Worm (Caenorhabditis elegans): ENCODE data around the gene pxn-2.

The pxn-2 gene

DNA sequence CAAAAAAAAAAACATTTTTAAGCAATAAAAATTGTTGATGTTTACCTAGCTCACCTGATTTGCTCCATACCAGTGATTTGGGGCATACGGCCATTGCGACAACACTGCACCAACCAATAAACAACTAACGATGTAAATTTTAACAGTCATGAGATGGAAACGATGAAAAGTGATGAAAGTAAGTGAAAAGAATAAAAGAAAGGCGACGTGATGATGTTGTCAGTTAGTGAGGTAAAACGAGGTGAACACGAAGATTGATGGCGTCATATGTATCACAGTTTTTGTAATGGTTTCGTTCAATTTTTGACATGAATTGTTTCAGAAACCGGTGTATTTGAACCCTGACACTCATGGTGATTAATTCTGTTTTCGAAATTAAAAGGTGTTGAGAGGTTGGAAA lies 27.9 kb downstream of the pxn-2 start, which contains the start of gene K09C8.7 (continued):
- no peak for TF ChIP-seq Y75B8A.6 (GFP tag; IDR thresholded peaks at IDR 0.05)
- TF ChIP-seq lin-29 (GFP tag; IDR thresholded peaks at IDR 0.05): no peak
- no peak for TF ChIP-seq spr-1 (tag; optimal IDR thresholded peaks at IDR 0.05)
- no peak for TF ChIP-seq jun-1 (tag; optimal IDR thresholded peaks at IDR 0.05)

DNA sequence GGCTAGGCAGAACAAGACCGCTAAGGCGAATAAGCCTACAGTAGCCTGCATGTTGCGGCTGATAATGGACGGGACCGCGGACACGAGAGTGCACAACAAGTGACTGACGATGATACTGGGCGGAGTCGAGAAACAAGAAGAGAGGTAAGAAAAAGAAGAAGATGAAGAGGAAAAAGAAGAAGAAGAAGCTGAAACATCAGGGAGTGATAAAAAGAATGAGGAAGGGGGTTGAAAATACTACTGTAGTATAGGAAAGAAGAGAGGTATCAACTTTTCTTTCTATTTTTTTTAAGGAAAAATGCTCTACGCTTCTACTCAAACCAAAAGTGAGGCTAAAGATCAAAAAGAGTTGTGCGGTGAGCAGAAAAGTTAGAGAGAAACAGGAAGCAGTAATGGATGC lies 30.2 kb downstream of the pxn-2 start, which contains the start of gene T21B6.3:
TSS of gene T21B6.3 (minus strand) at position 101 of the 400 bp plus-strand sequence.
- no peak for TF ChIP-seq F26F4.8 (GFP tag; conservative IDR thresholded peaks at IDR 0.05)
- no peak for TF ChIP-seq hif-1 (tag; optimal IDR thresholded peaks at IDR 0.05)
- no peak for TF ChIP-seq ZK337.2 (GFP tag; IDR thresholded peaks at IDR 0.05)
- no peak for TF ChIP-seq unc-39 (tag; optimal IDR thresholded peaks at IDR 0.05)
- TF ChIP-seq lin-39 (tag; optimal IDR thresholded peaks at IDR 0.05): no peak
- no peak for TF ChIP-seq T20F7.1 (GFP tag; optimal IDR thresholded peaks at IDR 0.05)
- TF ChIP-seq lin-38 (GFP tag; IDR thresholded peaks at IDR 0.05): no peak
- no peak for TF ChIP-seq ctbp-1 (GFP tag; IDR thresholded peaks at IDR 0.05)

DNA sequence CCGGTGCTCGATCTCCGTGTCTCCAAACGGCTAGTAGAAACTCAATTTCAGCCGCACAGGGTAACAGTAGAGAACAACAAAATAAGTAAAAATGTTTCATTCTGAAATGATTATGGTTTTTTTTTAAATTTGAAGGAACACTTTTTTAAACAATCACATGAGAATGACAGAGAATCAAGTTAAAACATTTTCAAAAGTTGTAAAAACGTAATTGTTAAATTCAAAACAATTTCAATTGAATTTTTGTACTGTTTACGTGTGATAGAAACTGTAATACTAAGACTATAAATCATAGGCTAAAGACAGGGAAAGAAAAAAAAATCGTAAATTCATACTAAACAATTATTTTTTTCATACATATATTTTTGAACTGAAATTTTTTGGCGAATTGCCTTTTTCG lies 37.8 kb downstream of the pxn-2 start, which contains the start of gene pho-7:
TSS of gene pho-7 (minus strand) at position 101 of the 400 bp plus-strand sequence.
- TF ChIP-seq pha-4 (GFP tag; IDR thresholded peaks at IDR 0.05) (no peak), pha-4 (tag; optimal IDR thresholded peaks at IDR 0.05) (no peak), aha-1 (tag) (peak; percentile 84)

DNA sequence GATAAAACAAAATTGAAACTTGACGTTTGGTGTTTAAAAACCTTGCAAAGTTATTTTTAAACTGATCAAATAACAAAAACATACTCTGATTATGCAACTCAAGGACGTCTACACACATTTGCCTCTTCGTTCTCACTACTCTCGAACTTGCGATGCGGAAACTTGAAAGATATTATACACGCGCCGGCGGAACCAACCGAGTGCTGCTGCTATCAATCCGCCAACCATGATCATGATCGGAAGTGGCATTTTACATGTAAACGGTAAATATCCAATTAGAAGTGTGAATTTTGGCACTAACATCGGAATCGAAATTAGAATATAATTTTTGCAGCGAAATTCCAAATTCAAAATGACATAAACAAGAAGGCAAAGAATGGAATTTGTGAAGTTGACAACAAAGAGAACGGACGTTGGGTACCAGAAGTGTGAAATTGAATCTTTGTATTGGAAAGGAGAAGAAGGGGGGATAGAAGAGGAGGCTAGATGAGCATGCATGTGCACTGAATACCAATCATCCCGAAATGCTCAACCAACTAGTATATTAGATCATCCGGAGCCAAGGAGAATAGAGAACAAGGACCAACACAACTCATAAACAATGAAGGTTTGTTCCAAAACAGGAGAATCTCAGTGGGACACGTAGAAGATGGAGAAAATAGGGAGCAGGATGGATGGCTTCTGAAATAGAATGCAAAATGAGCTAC lies 45.6 kb downstream of the pxn-2 start:
- TF ChIP-seq Y105C5A.15 (GFP tag; IDR thresholded peaks at IDR 0.05) (no peak), ztf-11 (tag; optimal IDR thresholded peaks at IDR 0.05) (no peak), ceh-44 (GFP tag; IDR thresholded peaks at IDR 0.05) (no peak), ama-1 (optimal IDR thresholded peaks at IDR 0.05) (no peak), nhr-237 (tag; optimal IDR thresholded peaks at IDR 0.05) (no peak)

DNA sequence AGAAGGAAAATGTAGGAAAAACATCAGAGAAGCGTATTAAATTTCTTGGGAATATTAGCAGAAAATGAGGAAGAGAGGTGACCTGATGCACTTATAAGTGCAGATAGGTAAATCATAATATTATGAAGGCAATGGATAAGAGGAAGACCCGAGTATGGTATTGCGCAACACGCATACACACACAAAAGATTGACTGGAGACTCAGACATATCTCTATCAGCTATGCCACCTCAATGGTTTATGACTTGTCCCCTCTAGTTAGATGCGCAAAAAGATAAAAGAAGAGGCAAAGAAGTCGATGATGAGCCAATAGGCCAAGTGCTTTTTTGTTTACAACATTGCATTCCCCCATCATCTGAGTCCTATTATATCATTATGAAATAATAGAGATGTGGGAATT lies 47.0 kb downstream of the pxn-2 start:
- TF ChIP-seq nhr-28 (tag; optimal IDR thresholded peaks at IDR 0.05) (no peak), ceh-28 (tag; optimal IDR thresholded peaks at IDR 0.05) (no peak), ztf-7 (tag; optimal IDR thresholded peaks at IDR 0.05) (no peak), nhr-41 (GFP tag; IDR thresholded peaks at IDR 0.05) (no peak)

DNA sequence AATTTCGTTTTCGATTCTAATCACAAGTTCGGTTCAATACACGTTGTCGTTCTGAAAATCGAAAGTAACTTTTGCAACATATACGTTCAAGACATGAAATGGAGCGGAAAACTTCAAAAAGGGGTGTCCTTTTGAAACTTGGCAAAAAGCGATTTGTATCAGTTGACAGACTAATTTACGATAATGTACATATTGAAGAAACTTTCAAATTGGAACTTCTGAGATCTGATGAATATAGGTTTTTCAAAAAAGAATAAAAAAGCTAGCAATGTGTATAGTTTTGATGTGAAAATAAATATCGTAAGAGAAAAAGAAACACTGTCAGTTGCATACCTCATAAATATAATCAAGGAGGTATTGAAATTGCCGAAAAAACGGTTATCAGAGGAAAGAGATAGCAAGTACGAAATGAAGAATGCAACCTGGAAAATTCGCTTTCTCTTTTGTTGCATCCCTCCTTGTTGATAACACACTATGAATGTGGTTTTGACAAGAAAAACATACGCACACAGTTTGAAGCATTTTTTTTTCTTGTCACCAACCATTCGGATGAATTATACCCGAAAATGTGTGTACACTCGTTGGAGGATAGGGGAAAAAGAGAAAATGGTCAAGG lies 50.0 kb downstream of the pxn-2 start, which contains the start of gene dgn-1:
TSS of gene dgn-1 (minus strand) at position 51 of the 616 bp plus-strand sequence.
- TF ChIP-seq zip-11 (GFP tag; IDR thresholded peaks at IDR 0.05): no peak
- TF ChIP-seq duxl-1 (tag; optimal IDR thresholded peaks at IDR 0.05; ENCODE audit: poor library complexity): no peak
- no peak for TF ChIP-seq ceh-32 (tag; optimal IDR thresholded peaks at IDR 0.05; ENCODE audit: poor library complexity)
- no peak for TF ChIP-seq spr-3 (GFP tag; optimal IDR thresholded peaks at IDR 0.05)
- no peak for TF ChIP-seq zfp-3 (GFP tag; conservative IDR thresholded peaks at IDR 0.05)
- no peak for TF ChIP-seq ZK546.5 (tag; optimal IDR thresholded peaks at IDR 0.05)
- TF ChIP-seq mep-1 (tag; optimal IDR thresholded peaks at IDR 0.05): no peak
- peak; percentile 42 for TF ChIP-seq nhr-28 (tag; optimal IDR thresholded peaks at IDR 0.05)
- TF ChIP-seq tag-97 (GFP tag; IDR thresholded peaks at IDR 0.05): no peak
- TF ChIP-seq lin-29 (GFP tag; IDR thresholded peaks at IDR 0.05): no peak
- 0 out of 2 replicates have a peak, but pooled peaks have one; percentile 12 for TF ChIP-seq dmd-6 (GFP tag; IDR thresholded peaks at IDR 0.05)
- TF ChIP-seq mxl-2 (GFP tag; conservative IDR thresholded peaks at IDR 0.05): no peak
- TF ChIP-seq tra-1 (GFP tag; IDR thresholded peaks at IDR 0.05): no peak
- TF ChIP-seq lir-3 (tag; optimal IDR thresholded peaks at IDR 0.05): no peak
- peak; percentile 47 for TF ChIP-seq aha-1 (tag)
- TF ChIP-seq hlh-11 (tag; optimal IDR thresholded peaks at IDR 0.05): peak; percentile 27
- no peak for TF ChIP-seq nhr-111 (GFP tag; optimal IDR thresholded peaks at IDR 0.05)
- TF ChIP-seq pqm-1 (tag; optimal IDR thresholded peaks at IDR 0.05): peak; percentile 30
- TF ChIP-seq zip-2 (tag; optimal IDR thresholded peaks at IDR 0.05): no peak
- TF ChIP-seq lin-1 (GFP tag; IDR thresholded peaks at IDR 0.05): no peak
- no peak for TF ChIP-seq ceh-44 (GFP tag; IDR thresholded peaks at IDR 0.05)
